In genomic region chrIV:2761477-2761876, ce11 we compare ENCODE assay signal across 2 worm cellular contexts.
TF ChIP-seq lines count a peak whose summit lies in the region.

No protein-coding gene starts in this region.

TF ChIP-seq in whole organism, L4 larva, 104 proteins besides CTCF, POLR2A, EP300 and RAD21:
- TF ChIP-seq zag-1 (tag; optimal IDR thresholded peaks at IDR 0.05; lab: Kevin White, UChicago) (no peak), set-16 (GFP tag; IDR thresholded peaks at IDR 0.05; lab: Robert Waterston, UW) (peak; percentile 63)

TF ChIP-seq in whole organism, young adult, 124 proteins besides CTCF, POLR2A, EP300 and RAD21:
- TF ChIP-seq lin-26 (GFP tag; IDR thresholded peaks at IDR 0.05; lab: Robert Waterston, UW) (no peak), attf-5 (GFP tag; optimal IDR thresholded peaks at IDR 0.05; lab: Kevin White, UChicago) (no peak), atf-7 (tag; optimal IDR thresholded peaks at IDR 0.05; lab: Kevin White, UChicago) (no peak), egrh-3 (GFP tag; IDR thresholded peaks at IDR 0.05; lab: Robert Waterston, UW) (peak; percentile 60; the same call in 1 of the 2 replicates), F33H1.4 (GFP tag; IDR thresholded peaks at IDR 0.05; lab: Robert Waterston, UW) (no peak), hmg-1.2 (GFP tag; IDR thresholded peaks at IDR 0.05; lab: Robert Waterston, UW) (peak; percentile 89), madf-10 (tag; optimal IDR thresholded peaks at IDR 0.05; lab: Kevin White, UChicago) (no peak), F37B4.10 (GFP tag; IDR thresholded peaks at IDR 0.05; lab: Robert Waterston, UW) (no peak), unc-130 (GFP tag; optimal IDR thresholded peaks at IDR 0.05; lab: Kevin White, UChicago) (no peak), ets-4 (GFP tag; optimal IDR thresholded peaks at IDR 0.05; lab: Kevin White, UChicago) (no peak), ztf-26 (tag; optimal IDR thresholded peaks at IDR 0.05; lab: Kevin White, UChicago) (no peak), mcd-1 (GFP tag; IDR thresholded peaks at IDR 0.05; lab: Robert Waterston, UW) (0 out of 2 replicates have a peak, but pooled peaks have one; percentile 11), Y53G8AR.9 (GFP tag; conservative IDR thresholded peaks at IDR 0.05; lab: Robert Waterston, UW) (no peak), zfh-2 (GFP tag; conservative IDR thresholded peaks at IDR 0.05; lab: Robert Waterston, UW) (peak; percentile 67; the same call in 1 of the 2 replicates), gei-17 (GFP tag; optimal IDR thresholded peaks at IDR 0.05; lab: Kevin White, UChicago) (no peak)
TF ChIP-seq in whole organism, young adult: peak in this region for 4.
